Fruit fly (Drosophila melanogaster): ENCODE measurements around the gene PlexA.

DNA sequence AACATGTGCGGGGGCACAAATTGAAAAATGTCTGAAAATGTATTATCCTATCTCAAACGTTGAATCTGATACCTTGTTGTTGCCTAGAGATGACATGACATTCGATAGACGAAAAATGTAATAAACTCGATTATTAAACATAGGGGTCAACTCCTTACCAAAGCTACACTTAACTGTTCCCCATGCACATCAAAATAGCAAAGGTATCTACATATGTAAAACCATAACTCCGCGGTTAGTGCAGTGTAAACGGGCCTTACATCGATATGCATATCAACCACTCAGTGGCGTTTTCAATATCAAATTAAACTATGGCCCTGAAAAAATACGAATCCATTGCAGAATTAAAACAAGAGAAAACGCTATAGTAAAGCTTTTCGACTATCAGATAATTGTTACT lies 24.4 kb upstream of the PlexA start:
- TF ChIP-seq psq (optimal IDR thresholded peaks at IDR 0.05) (no peak), Sin3A (optimal IDR thresholded peaks at IDR 0.05) (no peak), ttk (optimal IDR thresholded peaks at IDR 0.05) (no peak), Myc (optimal IDR thresholded peaks at IDR 0.05) (no peak)
